Fruit fly (Drosophila melanogaster) whole organism, embryonic: ENCODE data around the gene Z600.

Experiments used
- ATbp ChIP-seq: fragments of 200-800 bp; sonication (Bioruptor generic); optimal IDR thresholded peaks from 2 replicates; lab custom pipeline; 2017; ENCODE audit warnings: missing biosample characterization, mild to moderate bottlenecking, missing genetic modification characterization, missing genetic modification reagents
- Atf6 ChIP-seq: fragments of 200-800 bp; sonication (Bioruptor generic); IDR thresholded peaks from 2 replicates; pipeline ENCODE4 v1.3.6; 2022; ENCODE audit warnings: missing biosample characterization, missing genetic modification characterization
- CG10267 ChIP-seq: fragments of 200-800 bp; sonication (Bioruptor generic); optimal IDR thresholded peaks from 2 replicates; lab custom pipeline; 2018; ENCODE audit warnings: missing biosample characterization, mild to moderate bottlenecking, missing genetic modification characterization, moderate library complexity
- CG11247 ChIP-seq: fragments of 200-800 bp; sonication (Bioruptor generic); IDR thresholded peaks from 2 replicates; pipeline ENCODE4 v1.3.6; 2022; ENCODE audit warnings: missing biosample characterization, missing genetic modification characterization
- CG12104 ChIP-seq: fragments of 200-800 bp; sonication (Bioruptor generic); optimal IDR thresholded peaks from 3 replicates; lab custom pipeline; 2016; ENCODE audit warnings: missing biosample characterization, missing genetic modification characterization
- CG12219 ChIP-seq: fragments of 200-800 bp; sonication (Bioruptor generic); optimal IDR thresholded peaks from 3 replicates; lab custom pipeline; 2018; ENCODE audit warnings: missing biosample characterization, mild to moderate bottlenecking, missing genetic modification characterization
- CG12391 ChIP-seq: fragments of 200-800 bp; sonication (Bioruptor generic); optimal IDR thresholded peaks from 3 replicates; lab custom pipeline; 2018; ENCODE audit warnings: missing biosample characterization, mild to moderate bottlenecking, missing genetic modification characterization, moderate library complexity
- CG13296 ChIP-seq: fragments of 200-800 bp; sonication (Bioruptor generic); optimal IDR thresholded peaks from 3 replicates; lab custom pipeline; 2018; ENCODE audit warnings: missing biosample characterization, mild to moderate bottlenecking, missing genetic modification characterization
- CG13624 ChIP-seq: fragments of 200-800 bp; sonication (Bioruptor generic); optimal IDR thresholded peaks from 2 replicates; lab custom pipeline; 2016; ENCODE audit warnings: missing biosample characterization, missing genetic modification characterization
- CG15514 ChIP-seq: fragments of 200-800 bp; sonication (Bioruptor generic); optimal IDR thresholded peaks from 3 replicates; lab custom pipeline; 2017; ENCODE audit warnings: missing biosample characterization, missing genetic modification characterization, mild to moderate bottlenecking, moderate library complexity, missing genetic modification reagents
- CG15601 ChIP-seq: fragments of 200-800 bp; sonication (Bioruptor generic); optimal IDR thresholded peaks from 3 replicates; lab custom pipeline; 2019; ENCODE audit warnings: missing biosample characterization, mild to moderate bottlenecking, missing genetic modification characterization, moderate library complexity
- CG1603 ChIP-seq: fragments of 200-800 bp; sonication (Bioruptor generic); optimal IDR thresholded peaks from 2 replicates; lab custom pipeline; 2019; ENCODE audit warnings: missing biosample characterization, mild to moderate bottlenecking, missing genetic modification characterization, moderate library complexity
- CG16815 ChIP-seq: fragments of 200-800 bp; sonication (Bioruptor generic); optimal IDR thresholded peaks from 3 replicates; lab custom pipeline; 2017; ENCODE audit warnings: missing biosample characterization, mild to moderate bottlenecking, missing genetic modification characterization
- CG2199 ChIP-seq: fragments of 200-800 bp; sonication (Bioruptor generic); IDR thresholded peaks from 3 replicates; pipeline ENCODE4 v1.3.6; 2022; ENCODE audit warnings: missing biosample characterization, missing genetic modification characterization
- CG3163 ChIP-seq: fragments of 200-800 bp; sonication (Bioruptor generic); optimal IDR thresholded peaks from 3 replicates; lab custom pipeline; 2016; ENCODE audit warnings: missing biosample characterization, missing genetic modification characterization
- CG33557 ChIP-seq: fragments of 200-800 bp; sonication (Bioruptor generic); optimal IDR thresholded peaks from 2 replicates; lab custom pipeline; 2019; ENCODE audit warnings: missing biosample characterization, mild to moderate bottlenecking, missing genetic modification characterization, moderate library complexity
- CG34422 ChIP-seq: fragments of 200-800 bp; sonication (Bioruptor generic); IDR thresholded peaks from 3 replicates; pipeline ENCODE4 v1.3.6; 2022; ENCODE audit warnings: missing biosample characterization, missing genetic modification characterization
- CG6689 ChIP-seq: fragments of 200-800 bp; sonication (Bioruptor generic); IDR thresholded peaks from 2 replicates; pipeline ENCODE4 v1.3.6; 2022; ENCODE audit warnings: missing biosample characterization, missing genetic modification characterization
- CG6791 ChIP-seq: fragments of 200-800 bp; sonication (Bioruptor generic); IDR thresholded peaks from 3 replicates; pipeline ENCODE4 v1.3.6; 2022; ENCODE audit warnings: missing biosample characterization, missing genetic modification characterization; ENCODE audit not compliant: partially characterized antibody
- CG9215 ChIP-seq: fragments of 200-800 bp; sonication (Bioruptor generic); IDR thresholded peaks from 2 replicates; pipeline ENCODE4 v1.3.6; 2022; ENCODE audit warnings: missing biosample characterization, missing genetic modification characterization
- Dbx ChIP-seq: fragments of 200-800 bp; sonication (Bioruptor generic); IDR thresholded peaks from 3 replicates; pipeline ENCODE4 v1.3.6; 2022; ENCODE audit warnings: missing biosample characterization, missing genetic modification characterization
- Dref ChIP-seq: fragments of 200-800 bp; sonication (Bioruptor generic); IDR thresholded peaks from 2 replicates; pipeline ENCODE4 v1.3.6; 2022; ENCODE audit warnings: missing biosample characterization, missing genetic modification characterization
- Gsc ChIP-seq: fragments of 200-800 bp; sonication (Bioruptor generic); IDR thresholded peaks from 2 replicates; pipeline ENCODE4 v1.3.6; 2022; ENCODE audit warnings: missing biosample characterization, missing genetic modification characterization
- HHEX ChIP-seq: fragments of 200-800 bp; sonication (Bioruptor generic); optimal IDR thresholded peaks from 3 replicates; lab custom pipeline; 2017; ENCODE audit warnings: missing biosample characterization, mild to moderate bottlenecking, missing genetic modification characterization, missing genetic modification reagents
- HLH3B ChIP-seq: fragments of 200-800 bp; sonication (Bioruptor generic); IDR thresholded peaks from 2 replicates; pipeline ENCODE4 v1.3.6; 2022; ENCODE audit warnings: missing biosample characterization, missing genetic modification characterization
- HLH4C ChIP-seq: fragments of 200-800 bp; sonication (Bioruptor generic); IDR thresholded peaks from 3 replicates; pipeline ENCODE4 v1.3.6; 2022; ENCODE audit warnings: missing biosample characterization, missing genetic modification characterization; ENCODE audit not compliant: partially characterized antibody
- HLHmδ ChIP-seq: fragments of 200-800 bp; sonication (Bioruptor generic); optimal IDR thresholded peaks from 2 replicates; lab custom pipeline; 2018; ENCODE audit warnings: missing biosample characterization, mild to moderate bottlenecking, missing genetic modification characterization, moderate library complexity
- Hand ChIP-seq: fragments of 200-800 bp; sonication (Bioruptor generic); optimal IDR thresholded peaks from 2 replicates; lab custom pipeline; 2017; ENCODE audit warnings: mild to moderate bottlenecking, missing biosample characterization, missing genetic modification reagents, missing genetic modification characterization
- Hr39 ChIP-seq: fragments of >200 bp; optimal IDR thresholded peaks from 2 replicates; lab custom pipeline; 2017
- MTF-1 ChIP-seq: fragments of 200-800 bp; sonication (Bioruptor generic); optimal IDR thresholded peaks from 2 replicates; lab custom pipeline; 2018; ENCODE audit warnings: missing biosample characterization, mild to moderate bottlenecking, missing genetic modification characterization, borderline replicate concordance
- Mad ChIP-seq: fragments of 200-800 bp; sonication (Bioruptor generic); optimal IDR thresholded peaks from 2 replicates; lab custom pipeline; 2016; ENCODE audit warnings: missing biosample characterization, missing genetic modification characterization
- Med ChIP-seq: fragments of 200-800 bp; sonication (Bioruptor generic); peaks from one replicate; lab custom pipeline; 2016; ENCODE audit warnings: missing biosample characterization, missing genetic modification characterization, mild to moderate bottlenecking, inconsistent platforms, moderate library complexity
- Nf-YC ChIP-seq: fragments of 200-800 bp; optimal IDR thresholded peaks from 3 replicates; lab custom pipeline; 2019; ENCODE audit warnings: missing biosample characterization, mild to moderate bottlenecking, missing genetic modification characterization, moderate library complexity
- Oli ChIP-seq: fragments of 200-800 bp; sonication (Bioruptor generic); optimal IDR thresholded peaks from 2 replicates; lab custom pipeline; 2018; ENCODE audit warnings: missing biosample characterization, mild to moderate bottlenecking, missing genetic modification characterization, moderate library complexity
- Scr ChIP-seq: fragments of 200-800 bp; sonication (Bioruptor generic); IDR thresholded peaks from 2 replicates; pipeline ENCODE4 v1.3.6; 2022; ENCODE audit warnings: missing biosample characterization, missing genetic modification characterization; ENCODE audit not compliant: partially characterized antibody
- Taf1 ChIP-seq: fragments of 200-800 bp; sonication (Bioruptor generic); IDR thresholded peaks from 2 replicates; pipeline ENCODE4 v1.3.6; 2022; ENCODE audit warnings: missing biosample characterization, missing genetic modification characterization
- Xrp1 ChIP-seq: fragments of 200-800 bp; sonication (Bioruptor generic); IDR thresholded peaks from 2 replicates; pipeline ENCODE4 v1.3.6; 2022; ENCODE audit warnings: missing biosample characterization, missing genetic modification characterization
- ap ChIP-seq: fragments of 200-800 bp; sonication (Bioruptor generic); IDR thresholded peaks from 2 replicates; pipeline ENCODE4 v1.3.6; 2022; ENCODE audit warnings: missing biosample characterization, missing genetic modification characterization
- az2 ChIP-seq: fragments of 200-800 bp; sonication (Bioruptor generic); optimal IDR thresholded peaks from 3 replicates; lab custom pipeline; 2016; ENCODE audit warnings: missing biosample characterization, missing genetic modification characterization
- cas ChIP-seq: fragments of 200-800 bp; sonication (Bioruptor generic); IDR thresholded peaks from 2 replicates; pipeline ENCODE4 v1.3.6; 2022; ENCODE audit warnings: missing biosample characterization, missing genetic modification characterization
- chm ChIP-seq: fragments of 200-800 bp; sonication (Bioruptor generic); IDR thresholded peaks from 2 replicates; pipeline ENCODE4 v1.3.6; 2022; ENCODE audit warnings: missing biosample characterization, missing genetic modification characterization
- gsb-n ChIP-seq: fragments of 200-800 bp; sonication (Bioruptor generic); optimal IDR thresholded peaks from 3 replicates; lab custom pipeline; 2018; ENCODE audit warnings: missing biosample characterization, mild to moderate bottlenecking, missing genetic modification characterization
- ham ChIP-seq: fragments of 200-800 bp; sonication (Bioruptor generic); IDR thresholded peaks from 2 replicates; pipeline ENCODE4 v1.3.6; 2022; ENCODE audit warnings: missing biosample characterization, missing genetic modification characterization
- org-1 ChIP-seq: fragments of 200-800 bp; sonication (Bioruptor generic); optimal IDR thresholded peaks from 2 replicates; lab custom pipeline; 2017; ENCODE audit warnings: missing biosample characterization, missing genetic modification characterization
- pros ChIP-seq: fragments of 200-800 bp; sonication (Bioruptor generic); optimal IDR thresholded peaks from 3 replicates; lab custom pipeline; 2019; ENCODE audit warnings: missing biosample characterization, mild to moderate bottlenecking, missing genetic modification characterization, moderate library complexity
- sd ChIP-seq: fragments of 200-800 bp; sonication (Bioruptor generic); optimal IDR thresholded peaks from 3 replicates; lab custom pipeline; 2018; ENCODE audit warnings: missing biosample characterization, mild to moderate bottlenecking, missing genetic modification characterization, moderate library complexity
- sim ChIP-seq: fragments of 200-800 bp; sonication (Bioruptor generic); IDR thresholded peaks from 2 replicates; pipeline ENCODE4 v1.3.6; 2022; ENCODE audit warnings: missing biosample characterization, missing genetic modification characterization
- sr ChIP-seq: fragments of 200-800 bp; sonication (Bioruptor generic); IDR thresholded peaks from 3 replicates; pipeline ENCODE4 v1.3.6; 2022; ENCODE audit warnings: missing biosample characterization, missing genetic modification characterization
- tin ChIP-seq: fragments of 200-800 bp; sonication (Bioruptor generic); optimal IDR thresholded peaks from 3 replicates; lab custom pipeline; 2016; ENCODE audit warnings: missing biosample characterization, missing genetic modification characterization
- vvl ChIP-seq: fragments of 200-800 bp; sonication (Bioruptor generic); IDR thresholded peaks from 2 replicates; pipeline ENCODE4 v1.3.6; 2022; ENCODE audit warnings: missing biosample characterization, missing genetic modification characterization

The Z600 gene

dm6 chr3L:15534274-15535227 is 25.7 kb downstream of the Z600 start (continued):
- TF ChIP-seq CG33557 (GFP tag; lab: Kevin White, UChicago) (peak; percentile 52), CG12219 (GFP tag; lab: Kevin White, UChicago) (peak; percentile 13), CG12104 (GFP tag; lab: Kevin White, UChicago) (peak; percentile 30), Hr39 (lab: Kevin White, UChicago) (no peak), Dref (no peak), CG9215 (GFP tag; lab: Robert Waterston, UW) (peak; percentile 60), Nf-YC (tag; lab: Kevin White, UChicago) (peak; percentile 57), vvl (GFP tag; lab: Robert Waterston, UW) (peak; percentile 11; the same call in 1 of the 2 replicates), CG12391 (tag; lab: Kevin White, UChicago) (peak; percentile 69), ham (GFP tag; lab: Robert Waterston, UW) (no peak), HLH4C (GFP tag; lab: Robert Waterston, UW) (no peak), CG11247 (GFP tag; lab: Robert Waterston, UW) (no peak), Mad (GFP tag; lab: Kevin White, UChicago) (peak; percentile 35), CG15601 (peak; percentile 42), CG15514 (no peak), org-1 (GFP tag; lab: Kevin White, UChicago) (peak; percentile 65), cas (GFP tag; lab: Robert Waterston, UW) (no peak), Taf1 (GFP tag; lab: Robert Waterston, UW) (0 out of 2 replicates have a peak, but pooled peaks have one; percentile 28), gsb-n (tag; lab: Kevin White, UChicago) (peak; percentile 34), CG1603 (tag; lab: Kevin White, UChicago) (peak; percentile 44), CG13296 (GFP tag; lab: Kevin White, UChicago) (no peak), CG16815 (peak; percentile 77), CG10267 (tag; lab: Kevin White, UChicago) (peak; percentile 54), ATbp (peak; percentile 52), Gsc (GFP tag; lab: Robert Waterston, UW) (no peak), CG6689 (peak; percentile 42; the same call in 1 of the 2 replicates), sd (tag; lab: Kevin White, UChicago) (peak; percentile 95), ap (0 out of 2 replicates have a peak, but pooled peaks have one; percentile 7), Hand (GFP tag; lab: Kevin White, UChicago) (peak; percentile 12), Oli (peak; percentile 82), Xrp1 (GFP tag; lab: Robert Waterston, UW) (peak; percentile 14; the same call in 1 of the 2 replicates), CG34422 (GFP tag; lab: Robert Waterston, UW) (peak; percentile 67), pros (peak; percentile 18), CG6791 (GFP tag; lab: Robert Waterston, UW) (no peak), Atf6 (GFP tag; lab: Robert Waterston, UW) (peak; percentile 15; the same call in 1 of the 2 replicates), tin (peak; percentile 28)

- TF ChIP-seq sim (GFP tag; lab: Robert Waterston, UW): no peak
- TF ChIP-seq az2 (GFP tag; lab: Kevin White, UChicago): no peak
- TF ChIP-seq Dbx (GFP tag; lab: Robert Waterston, UW): 0 out of 3 replicates have a peak, but pooled peaks have one; percentile 10
- TF ChIP-seq Scr (GFP tag; lab: Robert Waterston, UW): peak; percentile 21; the same call in 1 of the 2 replicates
- TF ChIP-seq CG2199 (GFP tag; lab: Robert Waterston, UW): peak; percentile 93
- TF ChIP-seq MTF-1 (GFP tag; lab: Kevin White, UChicago): peak; percentile 13
- no peak for TF ChIP-seq sr
- TF ChIP-seq chm (GFP tag; lab: Robert Waterston, UW): peak; percentile 70; the same call in 1 of the 2 replicates
- TF ChIP-seq HHEX (GFP tag; lab: Kevin White, UChicago): no peak
- peak; percentile 13; the same call in 1 of the 2 replicates for TF ChIP-seq HLH3B
- TF ChIP-seq CG3163 (GFP tag; lab: Kevin White, UChicago): peak; percentile 92
- TF ChIP-seq Med (GFP tag; lab: Kevin White, UChicago): peak; percentile 15
- peak; percentile 40 for TF ChIP-seq HLHmδ (GFP tag; lab: Kevin White, UChicago)
- no peak for TF ChIP-seq CG13624 (GFP tag; lab: Kevin White, UChicago)
Observed at dm6 chr3L:15535228-15535598, 26.4 kb downstream of the Z600 start, which contains the start of gene CrebA. CrebA (plus strand) TSS chr3L:15535395.
